Fruit fly (Drosophila melanogaster) whole organism: Measurements from ENCODE around the gene CG6833.

ENCODE experiments used
- CG8478 ChIP-seq: fragments of >200 bp; optimal IDR thresholded peaks from 2 replicates; lab custom pipeline; 2018; ENCODE audit warnings: inconsistent platforms
- EcR ChIP-seq, 2 experiments: fragments of >200 bp; optimal IDR thresholded peaks; 2 replicates each; lab custom pipeline; 2017; ENCODE audit warnings: missing biosample characterization in 2 of 2, missing genetic modification characterization in 2 of 2, missing genetic modification reagents in 2 of 2
- psq ChIP-seq: fragments of >200 bp; optimal IDR thresholded peaks from 2 replicates; lab custom pipeline; 2017

dm6 chr3L:14078227-14078626 lies 27.2 kb downstream of the CG6833 start:
- no peak for TF ChIP-seq EcR (GFP tag; optimal IDR thresholded peaks at IDR 0.05; lab: Kevin White, UChicago)
- TF ChIP-seq psq (lab: Kevin White, UChicago) = no peak
- TF ChIP-seq CG8478 (lab: Kevin White, UChicago) = no peak
